Worm (Caenorhabditis elegans): ENCODE measurements around the gene ver-3.

DNA sequence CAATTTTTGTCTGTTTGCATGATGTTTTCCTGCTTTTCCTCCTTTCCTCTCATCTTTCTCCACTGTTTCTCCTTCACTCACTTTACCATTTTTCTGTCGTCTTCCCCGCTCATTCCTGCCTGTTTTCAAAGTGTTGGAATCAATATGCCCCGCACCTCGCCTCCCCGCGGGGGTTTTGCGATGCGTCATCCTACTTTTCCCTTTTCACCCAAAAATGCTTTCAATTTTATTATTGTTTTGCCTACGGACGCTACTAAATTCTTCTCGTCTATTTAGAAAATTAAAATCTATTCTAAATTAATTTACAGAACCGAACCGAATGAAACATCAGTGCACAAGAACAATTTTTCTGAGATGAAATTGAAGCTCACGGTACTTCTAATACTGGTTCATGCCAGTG, at the start of gene ver-3:
- TF ChIP-seq T22C8.4 (GFP tag; IDR thresholded peaks at IDR 0.05) (no peak), ref-1 (GFP tag; conservative IDR thresholded peaks at IDR 0.05) (no peak), cog-1 (tag; optimal IDR thresholded peaks at IDR 0.05) (no peak), med-1 (GFP tag; optimal IDR thresholded peaks at IDR 0.05; ENCODE audit: insufficient read depth) (no peak), ztf-23 (GFP tag; IDR thresholded peaks at IDR 0.05) (no peak)
